Worm (Caenorhabditis elegans) whole organism, L4 larva: ENCODE results near the gene nhr-153.
A peak's percentile ranks its signal among the peaks of the same experiment; 100 is the strongest.

ENCODE experiments used
- R02D3.7 ChIP-seq: fragments of 150-350 bp; sonication (generic microtip); optimal IDR thresholded peaks from 3 replicates; lab custom pipeline; 2014; ENCODE audit warnings: missing biosample characterization, missing genetic modification characterization
- T20F7.1 ChIP-seq: fragments of 200-800 bp; sonication (Bioruptor generic); optimal IDR thresholded peaks from 2 replicates; lab custom pipeline; 2018; ENCODE audit warnings: mild to moderate bottlenecking, missing genetic modification characterization, missing compliant biosample characterization
- Y75B8A.6 ChIP-seq: fragments of 200-800 bp; sonication (Bioruptor generic); IDR thresholded peaks from 2 replicates; pipeline ENCODE4 v1.3.6; 2022; ENCODE audit warnings: missing genetic modification reagents, missing genetic modification characterization, missing compliant biosample characterization
- aha-1 ChIP-seq: fragments of 150-350 bp; peaks from one replicate; lab custom pipeline; 2014; ENCODE audit warnings: missing biosample characterization, missing genetic modification characterization
- aly-2 ChIP-seq: sonication (generic microtip); optimal IDR thresholded peaks from 2 replicates; lab custom pipeline; 2018; ENCODE audit warnings: missing biosample characterization, missing genetic modification characterization
- arid-1 ChIP-seq: fragments of 200-800 bp; sonication (Bioruptor generic); conservative IDR thresholded peaks from 2 replicates; pipeline ENCODE4 v1.3.6; 2022; ENCODE audit warnings: missing genetic modification reagents, missing genetic modification characterization, missing compliant biosample characterization
- ceh-20 ChIP-seq: fragments of 200-800 bp; sonication (Bioruptor generic); IDR thresholded peaks from 2 replicates; pipeline ENCODE4 v1.3.6; 2022; ENCODE audit warnings: missing genetic modification reagents, missing genetic modification characterization, missing compliant biosample characterization
- ceh-32 ChIP-seq: sonication (generic microtip); optimal IDR thresholded peaks from 2 replicates; lab custom pipeline; 2016; ENCODE audit warnings: mild to moderate bottlenecking, missing genetic modification characterization, missing compliant biosample characterization; ENCODE audit not compliant: poor library complexity
- ceh-44 ChIP-seq: fragments of 200-800 bp; sonication (Bioruptor generic); IDR thresholded peaks from 2 replicates; pipeline ENCODE4 v1.3.6; 2022; ENCODE audit warnings: missing genetic modification reagents, missing genetic modification characterization, missing compliant biosample characterization
- daf-19 ChIP-seq: fragments of 200-800 bp; sonication (Bioruptor generic); conservative IDR thresholded peaks from 2 replicates; pipeline ENCODE4 v1.3.6; 2022; ENCODE audit warnings: missing genetic modification characterization, missing compliant biosample characterization
- daf-8 ChIP-seq: fragments of 200-800 bp; sonication (Bioruptor generic); IDR thresholded peaks from 2 replicates; pipeline ENCODE4 v1.3.6; 2022; ENCODE audit warnings: missing genetic modification characterization, missing compliant biosample characterization
- dmd-6 ChIP-seq: fragments of 200-800 bp; sonication (Bioruptor generic); IDR thresholded peaks from 2 replicates; pipeline ENCODE4 v1.3.6; 2022; ENCODE audit warnings: missing genetic modification reagents, missing genetic modification characterization, missing compliant biosample characterization
- dve-1 ChIP-seq: sonication (generic microtip); optimal IDR thresholded peaks from 2 replicates; lab custom pipeline; 2017; ENCODE audit warnings: antibody characterized with exemption, mild to moderate bottlenecking, missing genetic modification characterization, missing compliant biosample characterization; ENCODE audit not compliant: insufficient read depth
- fos-1 ChIP-seq: fragments of 150-350 bp; optimal IDR thresholded peaks from 2 replicates; lab custom pipeline; 2014; ENCODE audit warnings: missing biosample characterization, missing genetic modification characterization
- gei-8 ChIP-seq: fragments of 200-800 bp; sonication (Bioruptor generic); optimal IDR thresholded peaks from 2 replicates; lab custom pipeline; 2018; ENCODE audit warnings: mild to moderate bottlenecking, missing genetic modification characterization, missing compliant biosample characterization
- hlh-11 ChIP-seq: fragments of 200-800 bp; sonication (Bioruptor generic); optimal IDR thresholded peaks from 2 replicates; lab custom pipeline; 2018; ENCODE audit warnings: mild to moderate bottlenecking, missing genetic modification characterization, missing compliant biosample characterization
- hlh-30 ChIP-seq: sonication (generic microtip); optimal IDR thresholded peaks from 2 replicates; lab custom pipeline; 2017; ENCODE audit warnings: antibody characterized with exemption, mild to moderate bottlenecking, missing genetic modification characterization, missing compliant biosample characterization; ENCODE audit not compliant: insufficient read depth
- hmg-1.1 ChIP-seq: fragments of 200-800 bp; sonication (Bioruptor generic); IDR thresholded peaks from 2 replicates; pipeline ENCODE4 v1.3.6; 2022; ENCODE audit warnings: missing genetic modification reagents, missing genetic modification characterization, missing compliant biosample characterization
- jun-1 ChIP-seq: fragments of 150-350 bp; optimal IDR thresholded peaks from 2 replicates; lab custom pipeline; 2014; ENCODE audit warnings: missing biosample characterization, missing genetic modification reagents, missing genetic modification characterization
- lin-1 ChIP-seq: fragments of 200-800 bp; sonication (Bioruptor generic); IDR thresholded peaks from 2 replicates; pipeline ENCODE4 v1.3.6; 2022; ENCODE audit warnings: missing genetic modification reagents, missing genetic modification characterization, missing compliant biosample characterization
- lin-13 ChIP-seq: fragments of 150-350 bp; optimal IDR thresholded peaks from 2 replicates; lab custom pipeline; 2014; ENCODE audit warnings: missing biosample characterization, missing genetic modification reagents, missing genetic modification characterization
- lin-15B ChIP-seq: fragments of 150-350 bp; sonication (generic microtip); optimal IDR thresholded peaks from 3 replicates; lab custom pipeline; 2014; ENCODE audit warnings: missing biosample characterization, missing genetic modification characterization
- lin-29 ChIP-seq: fragments of 200-800 bp; sonication (Bioruptor generic); IDR thresholded peaks from 2 replicates; pipeline ENCODE4 v1.3.6; 2022; ENCODE audit warnings: missing genetic modification reagents, missing genetic modification characterization, missing compliant biosample characterization
- lsy-2 ChIP-seq, 2 experiments: fragments of 150-350 bp in 1 of 2; sonication (generic microtip) in 1 of 2; optimal IDR thresholded peaks; 2 replicates each; lab custom pipeline; 2014 to 2017; ENCODE audit warnings: missing biosample characterization in 2 of 2, missing genetic modification characterization in 2 of 2
- madf-5 ChIP-seq, 2 experiments: fragments of 200-800 bp; sonication (Bioruptor generic); IDR thresholded peaks; 2 replicates each; pipeline ENCODE4 v1.3.6; 2022; ENCODE audit warnings: missing compliant biosample characterization in 2 of 2, missing genetic modification characterization in 2 of 2
- mxl-2 ChIP-seq: fragments of 200-800 bp; sonication (Bioruptor generic); conservative IDR thresholded peaks from 2 replicates; pipeline ENCODE4 v1.3.6; 2022; ENCODE audit warnings: missing genetic modification reagents, missing genetic modification characterization, missing compliant biosample characterization
- mxl-3 ChIP-seq: fragments of 200-800 bp; sonication (Bioruptor generic); optimal IDR thresholded peaks from 2 replicates; lab custom pipeline; 2018; ENCODE audit warnings: mild to moderate bottlenecking, missing genetic modification characterization, missing compliant biosample characterization
- nhr-10 ChIP-seq: fragments of 150-350 bp; optimal IDR thresholded peaks from 2 replicates; lab custom pipeline; 2014; ENCODE audit warnings: missing biosample characterization, missing genetic modification characterization
- nhr-102 ChIP-seq: sonication (generic microtip); optimal IDR thresholded peaks from 2 replicates; lab custom pipeline; 2016; ENCODE audit warnings: mild to moderate bottlenecking, missing genetic modification characterization, moderate library complexity, missing compliant biosample characterization
- nhr-111 ChIP-seq: fragments of 200-800 bp; sonication (Bioruptor generic); optimal IDR thresholded peaks from 2 replicates; lab custom pipeline; 2018; ENCODE audit warnings: mild to moderate bottlenecking, missing genetic modification characterization, missing compliant biosample characterization
- nhr-28 ChIP-seq: fragments of 150-350 bp; optimal IDR thresholded peaks from 2 replicates; lab custom pipeline; 2014; ENCODE audit warnings: missing biosample characterization, missing genetic modification characterization
- nhr-41 ChIP-seq: fragments of 200-800 bp; sonication (Bioruptor generic); IDR thresholded peaks from 2 replicates; pipeline ENCODE4 v1.3.6; 2022; ENCODE audit warnings: missing genetic modification reagents, missing genetic modification characterization, missing compliant biosample characterization
- nhr-48 ChIP-seq: sonication (generic microtip); optimal IDR thresholded peaks from 2 replicates; lab custom pipeline; 2016; ENCODE audit warnings: mild to moderate bottlenecking, missing genetic modification characterization, missing compliant biosample characterization
- nhr-6 ChIP-seq: fragments of 150-350 bp; optimal IDR thresholded peaks from 2 replicates; lab custom pipeline; 2014; ENCODE audit warnings: missing biosample characterization, missing genetic modification characterization
- nhr-77 ChIP-seq: fragments of 150-350 bp; optimal IDR thresholded peaks from 2 replicates; lab custom pipeline; 2014; ENCODE audit warnings: missing biosample characterization, missing genetic modification characterization
- saeg-2 ChIP-seq: fragments of 200-800 bp; sonication (Bioruptor generic); IDR thresholded peaks from 2 replicates; pipeline ENCODE4 v1.3.6; 2022; ENCODE audit warnings: missing genetic modification reagents, missing genetic modification characterization, missing compliant biosample characterization
- snpc-1.2 ChIP-seq: fragments of 200-800 bp; sonication (Bioruptor generic); IDR thresholded peaks from 2 replicates; pipeline ENCODE4 v1.3.6; 2022; ENCODE audit warnings: missing genetic modification reagents, missing genetic modification characterization, missing compliant biosample characterization
- spr-1 ChIP-seq: sonication (generic microtip); optimal IDR thresholded peaks from 2 replicates; lab custom pipeline; 2016; ENCODE audit warnings: mild to moderate bottlenecking, missing genetic modification characterization, missing compliant biosample characterization
- tag-97 ChIP-seq: fragments of 200-800 bp; sonication (Bioruptor generic); IDR thresholded peaks from 2 replicates; pipeline ENCODE4 v1.3.6; 2022; ENCODE audit warnings: missing genetic modification characterization, missing compliant biosample characterization
- tra-1 ChIP-seq: fragments of 200-800 bp; sonication (Bioruptor generic); IDR thresholded peaks from 2 replicates; pipeline ENCODE4 v1.3.6; 2022; ENCODE audit warnings: missing genetic modification reagents, missing genetic modification characterization, missing compliant biosample characterization
- unc-130 ChIP-seq: sonication (generic microtip); optimal IDR thresholded peaks from 2 replicates; lab custom pipeline; 2016; ENCODE audit warnings: missing genetic modification reagents, missing genetic modification characterization, missing compliant biosample characterization
- unc-39 ChIP-seq: sonication (generic microtip); optimal IDR thresholded peaks from 2 replicates; lab custom pipeline; 2017; ENCODE audit warnings: missing biosample characterization, missing genetic modification characterization
- unc-62 ChIP-seq, 3 experiments: fragments of 150-350 bp in 1 of 3; sonication (generic microtip); optimal IDR thresholded peaks in 2 of 3; peaks in 1 of 3; 1 replicate in 1 of 3; 2 replicates in 2 of 3; lab custom pipeline; 2014 to 2017; ENCODE audit warnings: missing biosample characterization in 3 of 3, missing genetic modification characterization in 3 of 3, missing genetic modification reagents in 3 of 3, missing genotype in 1 of 3
- zip-2 ChIP-seq: fragments of 150-350 bp; optimal IDR thresholded peaks from 2 replicates; lab custom pipeline; 2014; ENCODE audit warnings: missing biosample characterization, missing genetic modification characterization
- ztf-11 ChIP-seq: fragments of 150-350 bp; optimal IDR thresholded peaks from 2 replicates; lab custom pipeline; 2014; ENCODE audit warnings: missing biosample characterization, missing genetic modification characterization

The nhr-153 gene

ce11 chrV:12065369-12065768 lies 38.7 kb upstream of the nhr-153 start, which contains the start of gene pqn-53 (continued):
- TF ChIP-seq dve-1 = peak; percentile 14
- TF ChIP-seq nhr-111 (GFP tag; lab: Kevin White, UChicago) = peak; percentile 22
- 0 out of 2 replicates have a peak, but pooled peaks have one; percentile 8 for TF ChIP-seq dmd-6
- peak; percentile 26 for TF ChIP-seq mxl-3
- TF ChIP-seq unc-39 = no peak
- no peak for TF ChIP-seq daf-19 (GFP tag; lab: Robert Waterston, UW)
- TF ChIP-seq nhr-6 = peak; percentile 62
- 0 out of 2 replicates have a peak, but pooled peaks have one; percentile 15 for TF ChIP-seq hmg-1.1 (GFP tag; lab: Robert Waterston, UW)

ce11 chrV:12065859-12066258 lies 38.2 kb upstream of the nhr-153 start:
- TF ChIP-seq lsy-2 (tag; optimal IDR thresholded peaks at IDR 0.05; lab: Kevin White, UChicago) (peak in 1 of 2 experiments; percentile 32), hlh-30 (tag; lab: Kevin White, UChicago) (peak; percentile 85), gei-8 (no peak), lin-29 (GFP tag; lab: Robert Waterston, UW) (no peak), tag-97 (GFP tag; lab: Robert Waterston, UW) (no peak), aly-2 (no peak), aha-1 (tag; lab: Kevin White, UChicago) (peak; percentile 58), nhr-10 (tag; lab: Kevin White, UChicago) (no peak), mxl-2 (GFP tag; lab: Robert Waterston, UW) (no peak), tra-1 (no peak)

- no peak for TF ChIP-seq snpc-1.2 (GFP tag; lab: Robert Waterston, UW)
- TF ChIP-seq nhr-102 = no peak
- TF ChIP-seq nhr-28 (tag; lab: Kevin White, UChicago) = no peak
- no peak for TF ChIP-seq T20F7.1
- no peak for TF ChIP-seq nhr-77
- TF ChIP-seq ceh-44 (GFP tag; lab: Robert Waterston, UW) = no peak
- TF ChIP-seq nhr-48 (tag; lab: Kevin White, UChicago) = no peak
- TF ChIP-seq fos-1 (tag; lab: Kevin White, UChicago) = no peak
- TF ChIP-seq Y75B8A.6 (GFP tag; lab: Robert Waterston, UW) = no peak
- TF ChIP-seq lin-15B (tag; lab: Kevin White, UChicago) = no peak
- no peak for TF ChIP-seq daf-8 (GFP tag; lab: Robert Waterston, UW)
Observed at ce11 chrV:12068437-12068836, 35.6 kb upstream of the nhr-153 start, which contains the start of gene kmo-2. TSS of gene kmo-2 (minus strand) at chrV:12068537.

- no peak for TF ChIP-seq spr-1 (tag; lab: Kevin White, UChicago)
Observed at ce11 chrV:12070419-12070818, 33.6 kb upstream of the nhr-153 start, which contains the start of gene kmo-1. TSS of gene kmo-1 (minus strand) at chrV:12070519.

ce11 chrV:12071483-12071882 lies 32.5 kb upstream of the nhr-153 start:
- TF ChIP-seq ceh-20 (no peak), hlh-11 (tag; lab: Kevin White, UChicago) (peak; percentile 45), aha-1 (tag; lab: Kevin White, UChicago) (peak; percentile 46), unc-62 (GFP tag; optimal IDR thresholded peaks at IDR 0.05 in 1 of 2; lab: Kevin White, UChicago) (peak in 1 of 2 experiments; percentile 3), unc-62 (tag; optimal IDR thresholded peaks at IDR 0.05; lab: Kevin White, UChicago) (no peak), R02D3.7 (tag; lab: Kevin White, UChicago) (no peak), dmd-6 (peak; percentile 32; the same call in 1 of the 2 replicates), lin-1 (GFP tag; lab: Robert Waterston, UW) (no peak), nhr-41 (GFP tag; lab: Robert Waterston, UW) (no peak), ceh-32 (tag; lab: Kevin White, UChicago) (no peak), unc-130 (GFP tag; lab: Kevin White, UChicago) (no peak), saeg-2 (GFP tag; lab: Robert Waterston, UW) (no peak), lin-13 (GFP tag; lab: Kevin White, UChicago) (no peak), jun-1 (tag; lab: Kevin White, UChicago) (no peak), madf-5 (GFP tag; IDR thresholded peaks at IDR 0.05; lab: Robert Waterston, UW) (no peak), arid-1 (GFP tag; lab: Robert Waterston, UW) (no peak), ztf-11 (no peak), hlh-30 (tag; lab: Kevin White, UChicago) (peak; percentile 81), mxl-3 (peak; percentile 83), zip-2 (tag; lab: Kevin White, UChicago) (no peak), nhr-10 (tag; lab: Kevin White, UChicago) (no peak), ceh-44 (GFP tag; lab: Robert Waterston, UW) (no peak), nhr-77 (no peak)
